Worm (Caenorhabditis elegans): Measurements from ENCODE around the gene F32D8.3.

Gene F32D8.3

ce11 chrV:10859048-10859637 lies 27.5 kb upstream of the F32D8.3 start:
- TF ChIP-seq ets-7 (tag; optimal IDR thresholded peaks at IDR 0.05) (no peak), tbx-11 (GFP tag; IDR thresholded peaks at IDR 0.05) (no peak), ceh-36 (tag; optimal IDR thresholded peaks at IDR 0.05) (no peak), tbx-37 (GFP tag; conservative IDR thresholded peaks at IDR 0.05) (no peak), pes-1 (GFP tag; IDR thresholded peaks at IDR 0.05) (no peak), hmg-4 (GFP tag; optimal IDR thresholded peaks at IDR 0.05) (no peak), sea-1 (GFP tag; conservative IDR thresholded peaks at IDR 0.05) (no peak), F13C5.2 (tag; optimal IDR thresholded peaks at IDR 0.05) (no peak), tra-4 (tag; optimal IDR thresholded peaks at IDR 0.05) (no peak), ama-1 (optimal IDR thresholded peaks at IDR 0.05) (no peak), hnd-1 (tag; optimal IDR thresholded peaks at IDR 0.05) (no peak), scrt-1 (GFP tag; IDR thresholded peaks at IDR 0.05) (no peak), ceh-13 (GFP tag; optimal IDR thresholded peaks at IDR 0.05) (no peak), hmbx-1 (tag; optimal IDR thresholded peaks at IDR 0.05) (no peak)

- TF ChIP-seq ceh-13 (GFP tag; optimal IDR thresholded peaks at IDR 0.05) (no peak), ama-1 (optimal IDR thresholded peaks at IDR 0.05) (no peak), F13C5.2 (tag; optimal IDR thresholded peaks at IDR 0.05) (no peak), hnd-1 (tag; optimal IDR thresholded peaks at IDR 0.05) (no peak), pes-1 (GFP tag; IDR thresholded peaks at IDR 0.05) (no peak), tra-4 (tag; optimal IDR thresholded peaks at IDR 0.05) (no peak), sea-1 (GFP tag; conservative IDR thresholded peaks at IDR 0.05) (no peak), hmg-4 (GFP tag; optimal IDR thresholded peaks at IDR 0.05) (no peak), tbx-11 (GFP tag; IDR thresholded peaks at IDR 0.05) (no peak), scrt-1 (GFP tag; IDR thresholded peaks at IDR 0.05) (no peak), hmbx-1 (tag; optimal IDR thresholded peaks at IDR 0.05) (no peak), ets-7 (tag; optimal IDR thresholded peaks at IDR 0.05) (no peak), ceh-36 (tag; optimal IDR thresholded peaks at IDR 0.05) (no peak), tbx-37 (GFP tag; conservative IDR thresholded peaks at IDR 0.05) (no peak), B0310.2 (tag; optimal IDR thresholded peaks at IDR 0.05) (no peak), aly-1 (tag; optimal IDR thresholded peaks at IDR 0.05) (no peak), flt-1 (GFP tag; IDR thresholded peaks at IDR 0.05) (no peak)
Measured at ce11 chrV:10859775-10860174, 26.9 kb upstream of the F32D8.3 start.

ce11 chrV:10860526-10861037 lies 26.1 kb upstream of the F32D8.3 start:
- TF ChIP-seq ceh-13 (GFP tag; optimal IDR thresholded peaks at IDR 0.05) (no peak), tbx-37 (GFP tag; conservative IDR thresholded peaks at IDR 0.05) (no peak), ama-1 (optimal IDR thresholded peaks at IDR 0.05) (no peak), sea-1 (GFP tag; conservative IDR thresholded peaks at IDR 0.05) (no peak), hmg-4 (GFP tag; optimal IDR thresholded peaks at IDR 0.05) (no peak), aly-1 (tag; optimal IDR thresholded peaks at IDR 0.05) (no peak), F13C5.2 (tag; optimal IDR thresholded peaks at IDR 0.05) (no peak), flt-1 (GFP tag; IDR thresholded peaks at IDR 0.05) (no peak), hnd-1 (tag; optimal IDR thresholded peaks at IDR 0.05) (no peak), ets-7 (tag; optimal IDR thresholded peaks at IDR 0.05) (no peak), tra-4 (tag; optimal IDR thresholded peaks at IDR 0.05) (no peak), B0310.2 (tag; optimal IDR thresholded peaks at IDR 0.05) (no peak), pes-1 (GFP tag; IDR thresholded peaks at IDR 0.05) (no peak), tbx-11 (GFP tag; IDR thresholded peaks at IDR 0.05) (no peak)

- no peak for TF ChIP-seq ceh-36 (tag; optimal IDR thresholded peaks at IDR 0.05)
- TF ChIP-seq tbx-37 (GFP tag; conservative IDR thresholded peaks at IDR 0.05) = no peak
- no peak for TF ChIP-seq ama-1 (optimal IDR thresholded peaks at IDR 0.05)
- no peak for TF ChIP-seq aly-1 (tag; optimal IDR thresholded peaks at IDR 0.05)
- TF ChIP-seq B0310.2 (tag; optimal IDR thresholded peaks at IDR 0.05) = no peak
- TF ChIP-seq ets-7 (tag; optimal IDR thresholded peaks at IDR 0.05) = no peak
- no peak for TF ChIP-seq flt-1 (GFP tag; IDR thresholded peaks at IDR 0.05)
- TF ChIP-seq hmbx-1 (tag; optimal IDR thresholded peaks at IDR 0.05) = no peak
- no peak for TF ChIP-seq pes-1 (GFP tag; IDR thresholded peaks at IDR 0.05)
- no peak for TF ChIP-seq sea-1 (GFP tag; conservative IDR thresholded peaks at IDR 0.05)
- TF ChIP-seq ceh-13 (GFP tag; optimal IDR thresholded peaks at IDR 0.05) = no peak
- no peak for TF ChIP-seq scrt-1 (GFP tag; IDR thresholded peaks at IDR 0.05)
- TF ChIP-seq tbx-11 (GFP tag; IDR thresholded peaks at IDR 0.05) = no peak
- TF ChIP-seq F13C5.2 (tag; optimal IDR thresholded peaks at IDR 0.05) = no peak
- TF ChIP-seq hnd-1 (tag; optimal IDR thresholded peaks at IDR 0.05) = no peak
- no peak for TF ChIP-seq hmg-4 (GFP tag; optimal IDR thresholded peaks at IDR 0.05)
- TF ChIP-seq tra-4 (tag; optimal IDR thresholded peaks at IDR 0.05) = no peak
Measured at ce11 chrV:10861611-10862262, 24.9 kb upstream of the F32D8.3 start.

- TF ChIP-seq tra-4 (tag; optimal IDR thresholded peaks at IDR 0.05) (no peak), tbx-37 (GFP tag; conservative IDR thresholded peaks at IDR 0.05) (no peak), ama-1 (optimal IDR thresholded peaks at IDR 0.05) (no peak), ets-7 (tag; optimal IDR thresholded peaks at IDR 0.05) (no peak), F13C5.2 (tag; optimal IDR thresholded peaks at IDR 0.05) (no peak), hnd-1 (tag; optimal IDR thresholded peaks at IDR 0.05) (no peak), pes-1 (GFP tag; IDR thresholded peaks at IDR 0.05) (no peak), scrt-1 (GFP tag; IDR thresholded peaks at IDR 0.05) (no peak), ceh-13 (GFP tag; optimal IDR thresholded peaks at IDR 0.05) (no peak), aly-1 (tag; optimal IDR thresholded peaks at IDR 0.05) (no peak), tbx-11 (GFP tag; IDR thresholded peaks at IDR 0.05) (no peak)
Measured at ce11 chrV:10862457-10863097, 24.1 kb upstream of the F32D8.3 start.

- no peak for TF ChIP-seq ets-7 (tag; optimal IDR thresholded peaks at IDR 0.05)
- no peak for TF ChIP-seq pes-1 (GFP tag; IDR thresholded peaks at IDR 0.05)
- no peak for TF ChIP-seq tbx-37 (GFP tag; conservative IDR thresholded peaks at IDR 0.05)
- TF ChIP-seq B0310.2 (tag; optimal IDR thresholded peaks at IDR 0.05) = no peak
- no peak for TF ChIP-seq hmg-4 (GFP tag; optimal IDR thresholded peaks at IDR 0.05)
- TF ChIP-seq ama-1 (optimal IDR thresholded peaks at IDR 0.05) = no peak
- TF ChIP-seq hmbx-1 (tag; optimal IDR thresholded peaks at IDR 0.05) = no peak
- TF ChIP-seq ceh-36 (tag; optimal IDR thresholded peaks at IDR 0.05) = no peak
- no peak for TF ChIP-seq tra-4 (tag; optimal IDR thresholded peaks at IDR 0.05)
- TF ChIP-seq hnd-1 (tag; optimal IDR thresholded peaks at IDR 0.05) = no peak
- no peak for TF ChIP-seq aly-1 (tag; optimal IDR thresholded peaks at IDR 0.05)
- TF ChIP-seq scrt-1 (GFP tag; IDR thresholded peaks at IDR 0.05) = no peak
- TF ChIP-seq sea-1 (GFP tag; conservative IDR thresholded peaks at IDR 0.05) = no peak
- TF ChIP-seq tbx-11 (GFP tag; IDR thresholded peaks at IDR 0.05) = no peak
- TF ChIP-seq flt-1 (GFP tag; IDR thresholded peaks at IDR 0.05) = no peak
Measured at ce11 chrV:10865599-10865998, 21.0 kb upstream of the F32D8.3 start, which contains the start of gene saeg-1. Gene saeg-1 (minus strand): TSS chrV:10865699.
